Worm (Caenorhabditis elegans) whole organism, young adult: ENCODE data around the gene fcho-1.

Source experiments
- B0336.3 ChIP-seq: fragments of 200-800 bp; sonication (Bioruptor generic); IDR thresholded peaks from 2 replicates; pipeline ENCODE4 v1.3.6; 2022; ENCODE audit warnings: missing genetic modification characterization, missing compliant biosample characterization
- F23B12.7 ChIP-seq: sonication (generic microtip); optimal IDR thresholded peaks from 2 replicates; lab custom pipeline; 2017; ENCODE audit warnings: missing genetic modification characterization, mild to moderate bottlenecking, missing compliant biosample characterization, antibody characterized with exemption, moderate library complexity; ENCODE audit not compliant: insufficient read depth
- F39B2.1 ChIP-seq: fragments of 200-800 bp; sonication (Bioruptor generic); IDR thresholded peaks from 2 replicates; pipeline ENCODE4 v1.3.6; 2022; ENCODE audit warnings: missing genetic modification reagents, missing genetic modification characterization, missing compliant biosample characterization
- F49E8.2 ChIP-seq: sonication (generic microtip); optimal IDR thresholded peaks from 3 replicates; lab custom pipeline; 2017; ENCODE audit warnings: missing genetic modification characterization, mild to moderate bottlenecking, missing compliant biosample characterization, antibody characterized with exemption, moderate library complexity; ENCODE audit not compliant: insufficient read depth
- F52B5.7 ChIP-seq: sonication (generic microtip); optimal IDR thresholded peaks from 2 replicates; lab custom pipeline; 2016; ENCODE audit warnings: mild to moderate bottlenecking, missing genetic modification characterization, missing compliant biosample characterization
- F57A8.1 ChIP-seq: fragments of 200-800 bp; sonication (Bioruptor generic); optimal IDR thresholded peaks from 2 replicates; lab custom pipeline; 2018; ENCODE audit warnings: mild to moderate bottlenecking, missing genetic modification characterization, moderate library complexity, missing compliant biosample characterization
- F57C9.4 ChIP-seq: sonication (generic microtip); optimal IDR thresholded peaks from 2 replicates; lab custom pipeline; 2017; ENCODE audit warnings: mild to moderate bottlenecking, missing genetic modification characterization, missing compliant biosample characterization
- K11D2.4 ChIP-seq: fragments of 200-800 bp; sonication (Bioruptor generic); IDR thresholded peaks from 2 replicates; pipeline ENCODE4 v1.3.6; 2022; ENCODE audit warnings: missing genetic modification reagents, missing genetic modification characterization, missing compliant biosample characterization
- K12H6.12 ChIP-seq: fragments of 200-800 bp; sonication (Bioruptor generic); optimal IDR thresholded peaks from 2 replicates; lab custom pipeline; 2018; ENCODE audit warnings: mild to moderate bottlenecking, missing genetic modification characterization, missing compliant biosample characterization
- Y53G8AR.9 ChIP-seq: fragments of 200-800 bp; sonication (Bioruptor generic); conservative IDR thresholded peaks from 2 replicates; pipeline ENCODE4 v1.3.6; 2022; ENCODE audit warnings: missing genetic modification reagents, missing genetic modification characterization, missing compliant biosample characterization
- Y67H2A.10 ChIP-seq: fragments of 200-800 bp; sonication (Bioruptor generic); conservative IDR thresholded peaks from 2 replicates; pipeline ENCODE4 v1.3.6; 2022; ENCODE audit warnings: missing genetic modification reagents, missing genetic modification characterization, missing compliant biosample characterization
- akir-1 ChIP-seq: fragments of 200-800 bp; sonication (Bioruptor generic); optimal IDR thresholded peaks from 2 replicates; lab custom pipeline; 2018; ENCODE audit warnings: mild to moderate bottlenecking, missing genetic modification characterization, moderate library complexity, missing compliant biosample characterization
- aptf-3 ChIP-seq: fragments of 200-800 bp; sonication (Bioruptor generic); IDR thresholded peaks from 2 replicates; pipeline ENCODE4 v1.3.6; 2022; ENCODE audit warnings: missing genetic modification characterization, missing compliant biosample characterization
- athp-1 ChIP-seq: sonication (generic microtip); optimal IDR thresholded peaks from 2 replicates; lab custom pipeline; 2017; ENCODE audit warnings: mild to moderate bottlenecking, missing genetic modification characterization, missing compliant biosample characterization
- attf-3 ChIP-seq: fragments of 200-800 bp; sonication (Bioruptor generic); conservative IDR thresholded peaks from 2 replicates; pipeline ENCODE4 v1.3.6; 2022; ENCODE audit warnings: missing genetic modification reagents, missing genetic modification characterization, missing compliant biosample characterization
- cebp-1 ChIP-seq, 2 experiments: fragments of 200-800 bp in 1 of 2; sonication (Bioruptor generic) in 1 of 2; sonication (generic microtip) in 1 of 2; IDR thresholded peaks in 1 of 2; optimal IDR thresholded peaks in 1 of 2; 2 replicates each; pipeline versions ENCODE4 v1.3.6 to Lab custom; 2017 to 2022; ENCODE audit warnings: missing compliant biosample characterization in 2 of 2, missing genetic modification characterization in 2 of 2, mild to moderate bottlenecking in 1 of 2, missing genetic modification reagents in 1 of 2, moderate library complexity in 1 of 2
- die-1 ChIP-seq: sonication (generic microtip); optimal IDR thresholded peaks from 2 replicates; lab custom pipeline; 2016; ENCODE audit warnings: missing genotype, mild to moderate bottlenecking, missing genetic modification characterization, missing compliant biosample characterization
- hlh-26 ChIP-seq: fragments of 200-800 bp; sonication (Bioruptor generic); conservative IDR thresholded peaks from 2 replicates; pipeline ENCODE4 v1.3.6; 2022; ENCODE audit warnings: missing genetic modification reagents, missing genetic modification characterization, missing compliant biosample characterization
- hmg-1.2 ChIP-seq: fragments of 200-800 bp; sonication (Bioruptor generic); IDR thresholded peaks from 2 replicates; pipeline ENCODE4 v1.3.6; 2022; ENCODE audit warnings: missing genetic modification reagents, missing genetic modification characterization, missing compliant biosample characterization
- hmg-20 ChIP-seq: fragments of 200-800 bp; sonication (Bioruptor generic); IDR thresholded peaks from 2 replicates; pipeline ENCODE4 v1.3.6; 2022; ENCODE audit warnings: missing genetic modification reagents, missing genetic modification characterization, missing compliant biosample characterization
- hrde-1 ChIP-seq: sonication (generic microtip); optimal IDR thresholded peaks from 2 replicates; lab custom pipeline; 2016; ENCODE audit warnings: missing genetic modification characterization, mild to moderate bottlenecking, missing compliant biosample characterization, moderate library complexity, missing genotype, missing genetic modification reagents, borderline replicate concordance
- hsf-1 ChIP-seq: fragments of 200-800 bp; sonication (Bioruptor generic); IDR thresholded peaks from 2 replicates; pipeline ENCODE4 v1.3.6; 2022; ENCODE audit warnings: missing genetic modification reagents, missing genetic modification characterization, missing compliant biosample characterization
- lin-35 ChIP-seq, 3 experiments: fragments of 150-350 bp in 2 of 3; sonication (generic microtip) in 1 of 3; optimal IDR thresholded peaks; 2 replicates each; lab custom pipeline; 2014 to 2018; ENCODE audit warnings: missing biosample characterization in 3 of 3, missing genetic modification characterization in 3 of 3, missing genetic modification reagents in 3 of 3
- lin-40 ChIP-seq: sonication (generic microtip); optimal IDR thresholded peaks from 2 replicates; lab custom pipeline; 2016; ENCODE audit warnings: missing genetic modification characterization, mild to moderate bottlenecking, missing compliant biosample characterization, missing genotype, missing genetic modification reagents
- lir-1 ChIP-seq: fragments of 200-800 bp; sonication (Bioruptor generic); conservative IDR thresholded peaks from 2 replicates; pipeline ENCODE4 v1.3.6; 2022; ENCODE audit warnings: missing genetic modification reagents, missing genetic modification characterization, missing compliant biosample characterization
- madf-10 ChIP-seq: sonication (generic microtip); optimal IDR thresholded peaks from 2 replicates; lab custom pipeline; 2016; ENCODE audit warnings: mild to moderate bottlenecking, missing genetic modification characterization, missing compliant biosample characterization
- mcd-1 ChIP-seq: fragments of 200-800 bp; sonication (Bioruptor generic); IDR thresholded peaks from 2 replicates; pipeline ENCODE4 v1.3.6; 2022; ENCODE audit warnings: missing genetic modification reagents, missing genetic modification characterization, missing compliant biosample characterization
- mxl-1 ChIP-seq: sonication (generic microtip); optimal IDR thresholded peaks from 2 replicates; lab custom pipeline; 2016; ENCODE audit warnings: missing genetic modification characterization, missing compliant biosample characterization
- nfyb-1 ChIP-seq: fragments of 200-800 bp; sonication (Bioruptor generic); IDR thresholded peaks from 2 replicates; pipeline ENCODE4 v1.3.6; 2022; ENCODE audit warnings: missing genetic modification reagents, missing genetic modification characterization, missing compliant biosample characterization
- nhr-90 ChIP-seq: sonication (generic microtip); optimal IDR thresholded peaks from 2 replicates; lab custom pipeline; 2016; ENCODE audit warnings: missing genotype, mild to moderate bottlenecking, missing genetic modification characterization, missing compliant biosample characterization
- rpc-1 ChIP-seq, 2 experiments: fragments of 150-350 bp in 1 of 2; sonication (generic microtip) in 1 of 2; optimal IDR thresholded peaks; 2 replicates each; lab custom pipeline; 2014 to 2018; ENCODE audit warnings: missing biosample characterization in 1 of 2, missing genetic modification characterization in 1 of 2, missing genetic modification reagents in 1 of 2, missing genotype in 1 of 2
- sea-2 ChIP-seq: fragments of 200-800 bp; sonication (Bioruptor generic); IDR thresholded peaks from 2 replicates; pipeline ENCODE4 v1.3.6; 2022; ENCODE audit warnings: missing genetic modification characterization, missing compliant biosample characterization
- tbp1 ChIP-seq: fragments of 200-800 bp; sonication (Bioruptor generic); optimal IDR thresholded peaks from 2 replicates; lab custom pipeline; 2018; ENCODE audit warnings: mild to moderate bottlenecking, missing genetic modification characterization, missing compliant biosample characterization
- tlf-1 ChIP-seq: fragments of 200-800 bp; sonication (Bioruptor generic); optimal IDR thresholded peaks from 2 replicates; lab custom pipeline; 2018; ENCODE audit warnings: mild to moderate bottlenecking, missing genetic modification characterization, missing compliant biosample characterization

fcho-1 gene

ce11 chrII:1323190-1323651 is 12.9 kb downstream of the fcho-1 start (continued):
- TF ChIP-seq mcd-1 (GFP tag; lab: Robert Waterston, UW): peak; percentile 74

ce11 chrII:1324017-1324416 is 13.7 kb downstream of the fcho-1 start:
- peak in 1 of 3 experiments; percentile 13 for TF ChIP-seq lin-35 (GFP tag; optimal IDR thresholded peaks at IDR 0.05; lab: Kevin White, UChicago)
- no peak for TF ChIP-seq lin-40

ce11 chrII:1325604-1326003 is 15.3 kb downstream of the fcho-1 start:
- TF ChIP-seq cebp-1 (GFP tag; IDR thresholded peaks at IDR 0.05; lab: Robert Waterston, UW) (no peak), cebp-1 (tag; optimal IDR thresholded peaks at IDR 0.05; lab: Kevin White, UChicago) (no peak), hmg-1.2 (GFP tag; lab: Robert Waterston, UW) (peak; percentile 71), hlh-26 (GFP tag; lab: Robert Waterston, UW) (no peak)

- no peak for TF ChIP-seq K12H6.12 (tag; lab: Kevin White, UChicago)
- no peak for TF ChIP-seq mxl-1 (tag; lab: Kevin White, UChicago)
- TF ChIP-seq tbp1 (GFP tag; lab: Kevin White, UChicago): no peak
- no peak for TF ChIP-seq F52B5.7 (tag; lab: Kevin White, UChicago)
- no peak for TF ChIP-seq athp-1 (tag; lab: Kevin White, UChicago)
- TF ChIP-seq F57A8.1 (GFP tag; lab: Kevin White, UChicago): no peak
- TF ChIP-seq mcd-1 (GFP tag; lab: Robert Waterston, UW): no peak
- TF ChIP-seq hmg-20 (GFP tag; lab: Robert Waterston, UW): no peak
These were observed 16.4 kb downstream of the fcho-1 start, which contains the start of gene jip-1 for ce11 chrII:1326689-1327088. jip-1 (plus strand) TSS chrII:1326989.

- TF ChIP-seq tlf-1 (GFP tag; lab: Kevin White, UChicago) (no peak), F57C9.4 (tag; lab: Kevin White, UChicago) (no peak), lir-1 (GFP tag; lab: Robert Waterston, UW) (no peak), Y53G8AR.9 (GFP tag; lab: Robert Waterston, UW) (no peak), B0336.3 (GFP tag; lab: Robert Waterston, UW) (no peak), F39B2.1 (no peak)
These were observed 19.6 kb downstream of the fcho-1 start for ce11 chrII:1329887-1330286.

- TF ChIP-seq nhr-90 (no peak), nfyb-1 (GFP tag; lab: Robert Waterston, UW) (0 out of 2 replicates have a peak, but pooled peaks have one; percentile 30)
These were observed 27.9 kb downstream of the fcho-1 start for ce11 chrII:1338196-1338595.

ce11 chrII:1340049-1340448 is 29.7 kb downstream of the fcho-1 start:
- TF ChIP-seq rpc-1 (optimal IDR thresholded peaks at IDR 0.05; lab: Kevin White, UChicago) (no peak), rpc-1 (tag; optimal IDR thresholded peaks at IDR 0.05; lab: Kevin White, UChicago) (peak; percentile 7), F39B2.1 (no peak), Y67H2A.10 (GFP tag; lab: Robert Waterston, UW) (no peak)

- no peak for TF ChIP-seq B0336.3 (GFP tag; lab: Robert Waterston, UW)
- no peak for TF ChIP-seq hrde-1 (tag; lab: Kevin White, UChicago)
- no peak for TF ChIP-seq akir-1 (GFP tag; lab: Kevin White, UChicago)
- TF ChIP-seq die-1 (tag; lab: Kevin White, UChicago): no peak
- TF ChIP-seq madf-10 (tag; lab: Kevin White, UChicago): no peak
- TF ChIP-seq K11D2.4 (GFP tag; lab: Robert Waterston, UW): no peak
- no peak for TF ChIP-seq aptf-3
- TF ChIP-seq F49E8.2: no peak
- no peak for TF ChIP-seq F23B12.7
- no peak for TF ChIP-seq sea-2 (GFP tag; lab: Robert Waterston, UW)
- TF ChIP-seq attf-3: no peak
- TF ChIP-seq mxl-1 (tag; lab: Kevin White, UChicago): no peak
- no peak for TF ChIP-seq hsf-1 (GFP tag; lab: Robert Waterston, UW)
- TF ChIP-seq, all 124 proteins: peak for 0
These were observed 31.1 kb downstream of the fcho-1 start for ce11 chrII:1341416-1341815.
